Worm (Caenorhabditis elegans) whole organism, L4 larva: ENCODE results near the gene ZC404.2.
A peak's percentile ranks its signal among the peaks of the same experiment; 100 is the strongest.

ENCODE experiments used
- ceh-20 ChIP-seq: fragments of 200-800 bp; sonication (Bioruptor generic); IDR thresholded peaks from 2 replicates; pipeline ENCODE4 v1.3.6; 2022; ENCODE audit warnings: missing genetic modification reagents, missing genetic modification characterization, missing compliant biosample characterization
- fos-1 ChIP-seq: fragments of 150-350 bp; optimal IDR thresholded peaks from 2 replicates; lab custom pipeline; 2014; ENCODE audit warnings: missing biosample characterization, missing genetic modification characterization
- lin-13 ChIP-seq: fragments of 150-350 bp; optimal IDR thresholded peaks from 2 replicates; lab custom pipeline; 2014; ENCODE audit warnings: missing biosample characterization, missing genetic modification reagents, missing genetic modification characterization
- lsy-2 ChIP-seq, 2 experiments: fragments of 150-350 bp in 1 of 2; sonication (generic microtip) in 1 of 2; optimal IDR thresholded peaks; 2 replicates each; lab custom pipeline; 2014 to 2017; ENCODE audit warnings: missing biosample characterization in 2 of 2, missing genetic modification characterization in 2 of 2
- skn-1 ChIP-seq: fragments of 150-350 bp; optimal IDR thresholded peaks from 2 replicates; lab custom pipeline; 2014; ENCODE audit warnings: missing biosample characterization, missing genetic modification characterization
- snpc-4 ChIP-seq: fragments of 150-350 bp; optimal IDR thresholded peaks from 2 replicates; lab custom pipeline; 2014; ENCODE audit warnings: missing biosample characterization, missing genetic modification characterization
- unc-62 ChIP-seq, 3 experiments: fragments of 150-350 bp in 1 of 3; sonication (generic microtip); optimal IDR thresholded peaks in 2 of 3; peaks in 1 of 3; 1 replicate in 1 of 3; 2 replicates in 2 of 3; lab custom pipeline; 2014 to 2017; ENCODE audit warnings: missing biosample characterization in 3 of 3, missing genetic modification characterization in 3 of 3, missing genetic modification reagents in 3 of 3, missing genotype in 1 of 3

DNA sequence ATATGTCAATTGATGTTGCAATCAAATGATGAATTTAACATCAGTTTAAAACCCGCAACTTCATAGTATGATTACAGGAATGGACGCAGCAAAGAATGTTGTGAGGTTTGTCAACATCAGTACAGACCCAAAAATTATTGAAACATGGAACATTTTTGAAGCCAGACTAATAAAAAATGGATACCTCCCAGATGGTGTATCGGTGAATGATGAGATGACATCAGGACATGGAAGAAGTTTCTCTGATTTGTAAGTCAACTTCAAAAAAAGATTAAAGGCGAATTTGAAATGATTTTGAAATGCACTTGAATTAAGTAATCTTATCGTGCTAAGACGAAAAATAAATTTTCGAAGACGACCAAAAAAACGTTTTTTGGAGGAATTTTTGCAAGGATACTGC, 26.1 kb downstream of the ZC404.2 start:
- TF ChIP-seq skn-1 (tag; lab: Kevin White, UChicago), result no peak
- TF ChIP-seq unc-62 (GFP tag; optimal IDR thresholded peaks at IDR 0.05 in 1 of 2; lab: Kevin White, UChicago), result peak in 1 of 2 experiments; percentile 37
- TF ChIP-seq unc-62 (tag; optimal IDR thresholded peaks at IDR 0.05; lab: Kevin White, UChicago), result no peak
- TF ChIP-seq fos-1, result no peak
- TF ChIP-seq lin-13 (GFP tag; lab: Kevin White, UChicago), result no peak
- no peak for TF ChIP-seq snpc-4
- TF ChIP-seq ceh-20 (GFP tag; lab: Robert Waterston, UW), result no peak
- TF ChIP-seq lsy-2 (tag; optimal IDR thresholded peaks at IDR 0.05; lab: Kevin White, UChicago), result no peak
